Fruit fly (Drosophila melanogaster) S2 (cell line): ENCODE results near the gene CG17754.

Experiments used
- CG8478 ChIP-seq: fragments of >200 bp; optimal IDR thresholded peaks from 2 replicates; lab custom pipeline; 2018
- CTCF ChIP-seq, 2 experiments: fragments of >200 bp; optimal IDR thresholded peaks; 2 replicates each; lab custom pipeline; 2018

- TF ChIP-seq CG8478 (lab: Kevin White, UChicago) (no peak), CTCF (optimal IDR thresholded peaks at IDR 0.05; lab: Kevin White, UChicago) (no peak)
Observed at dm6 chrX:9251212-9251877, 1.1 kb downstream of the CG17754 start.
